Fruit fly (Drosophila melanogaster) Kc167 (cell line): ENCODE measurements around the gene CG8128.

ENCODE experiments used
- Myc ChIP-seq: fragments of >200 bp; optimal IDR thresholded peaks from 2 replicates; lab custom pipeline; 2017; ENCODE audit warnings: missing external identifiers
- Sin3A ChIP-seq: fragments of >200 bp; optimal IDR thresholded peaks from 2 replicates; lab custom pipeline; 2018; ENCODE audit warnings: missing external identifiers
- h ChIP-seq: fragments of >200 bp; optimal IDR thresholded peaks from 3 replicates; lab custom pipeline; 2018; ENCODE audit warnings: missing external identifiers
- insv ChIP-seq: fragments of >200 bp; optimal IDR thresholded peaks from 3 replicates; lab custom pipeline; 2018; ENCODE audit warnings: missing external identifiers
- psq ChIP-seq: fragments of >200 bp; optimal IDR thresholded peaks from 2 replicates; lab custom pipeline; 2017; ENCODE audit warnings: missing external identifiers
- ttk ChIP-seq: sonication (Bioruptor generic); optimal IDR thresholded peaks from 2 replicates; lab custom pipeline; 2017; ENCODE audit warnings: missing external identifiers

DNA sequence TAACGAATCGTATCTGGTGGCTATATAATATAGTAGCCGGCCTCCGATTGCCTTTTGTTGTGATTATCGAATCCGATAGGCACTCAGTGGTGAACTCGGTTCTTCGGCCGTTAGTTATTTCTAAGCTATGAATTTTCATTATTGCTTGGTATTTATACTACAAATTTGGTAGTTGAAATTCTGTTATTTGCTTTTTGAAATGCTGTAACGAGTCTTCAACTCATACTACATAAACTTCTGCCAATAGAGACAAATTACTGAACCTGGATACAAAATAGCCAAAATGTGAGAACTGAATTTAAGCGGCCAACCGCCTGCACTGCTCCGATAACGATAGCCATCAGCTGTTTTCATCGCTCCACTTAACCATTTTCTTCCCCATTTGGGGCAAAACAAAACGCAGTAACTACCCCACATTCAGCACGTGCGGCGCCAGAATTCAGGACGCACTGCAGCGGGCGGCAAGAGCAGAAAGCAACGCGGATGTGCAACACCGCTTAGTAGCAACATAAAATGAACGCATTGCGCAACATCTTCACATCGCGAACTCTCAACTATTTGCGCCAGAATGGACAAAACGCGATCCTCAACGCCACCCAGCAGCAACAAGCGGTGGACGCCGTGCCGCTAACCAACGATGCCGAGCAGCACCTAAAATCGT, 41.7 kb downstream of the CG8128 start, which contains the start of the genes CG11679 and CG8206:
- TF ChIP-seq Myc (lab: Kevin White, UChicago): no peak
- TF ChIP-seq psq (lab: Kevin White, UChicago): no peak
- no peak for TF ChIP-seq Sin3A
- no peak for TF ChIP-seq insv (lab: Kevin White, UChicago)
- no peak for TF ChIP-seq h (lab: Kevin White, UChicago)
- no peak for TF ChIP-seq ttk (lab: Kevin White, UChicago)
